Worm (Caenorhabditis elegans) whole organism, L4 larva: ENCODE results near the gene T23F11.2.

Experiments
- F37D6.2 ChIP-seq: sonication (generic microtip); optimal IDR thresholded peaks from 2 replicates; lab custom pipeline; 2016; ENCODE audit warnings: mild to moderate bottlenecking, missing genetic modification characterization, missing compliant biosample characterization
- R02D3.7 ChIP-seq: fragments of 150-350 bp; sonication (generic microtip); optimal IDR thresholded peaks from 3 replicates; lab custom pipeline; 2014; ENCODE audit warnings: missing biosample characterization, missing genetic modification characterization
- T26A8.4 ChIP-seq: fragments of 200-800 bp; sonication (Bioruptor generic); IDR thresholded peaks from 2 replicates; pipeline ENCODE4 v1.3.6; 2022; ENCODE audit warnings: missing genetic modification characterization, missing compliant biosample characterization
- Y105C5A.15 ChIP-seq: fragments of 200-800 bp; sonication (Bioruptor generic); IDR thresholded peaks from 2 replicates; pipeline ENCODE4 v1.3.6; 2022; ENCODE audit warnings: missing genetic modification characterization, missing compliant biosample characterization
- Y75B8A.6 ChIP-seq: fragments of 200-800 bp; sonication (Bioruptor generic); IDR thresholded peaks from 2 replicates; pipeline ENCODE4 v1.3.6; 2022; ENCODE audit warnings: missing genetic modification reagents, missing genetic modification characterization, missing compliant biosample characterization
- ZK546.5 ChIP-seq, 2 experiments: sonication (generic microtip); optimal IDR thresholded peaks; 2 replicates each; lab custom pipeline; 2017; ENCODE audit warnings: missing biosample characterization in 2 of 2, missing genetic modification characterization in 2 of 2
- aha-1 ChIP-seq: fragments of 150-350 bp; peaks from one replicate; lab custom pipeline; 2014; ENCODE audit warnings: missing biosample characterization, missing genetic modification characterization
- ceh-20 ChIP-seq: fragments of 200-800 bp; sonication (Bioruptor generic); IDR thresholded peaks from 2 replicates; pipeline ENCODE4 v1.3.6; 2022; ENCODE audit warnings: missing genetic modification reagents, missing genetic modification characterization, missing compliant biosample characterization
- ceh-28 ChIP-seq: fragments of 150-350 bp; optimal IDR thresholded peaks from 2 replicates; lab custom pipeline; 2014; ENCODE audit warnings: missing biosample characterization, missing genetic modification reagents, missing genetic modification characterization
- ceh-62 ChIP-seq: sonication (generic microtip); optimal IDR thresholded peaks from 2 replicates; lab custom pipeline; 2017; ENCODE audit warnings: missing biosample characterization, missing genetic modification characterization
- ces-1 ChIP-seq: fragments of 150-350 bp; sonication (generic microtip); optimal IDR thresholded peaks from 4 replicates; lab custom pipeline; 2014; ENCODE audit warnings: missing biosample characterization, missing genetic modification reagents, missing genetic modification characterization
- cey-2 ChIP-seq: sonication (generic microtip); optimal IDR thresholded peaks from 3 replicates; lab custom pipeline; 2017; ENCODE audit warnings: missing genetic modification characterization, mild to moderate bottlenecking, missing compliant biosample characterization, antibody characterized with exemption, borderline replicate concordance; ENCODE audit not compliant: insufficient read depth
- ctbp-1 ChIP-seq: fragments of 200-800 bp; sonication (Bioruptor generic); IDR thresholded peaks from 2 replicates; pipeline ENCODE4 v1.3.6; 2022; ENCODE audit warnings: missing genetic modification reagents, missing genetic modification characterization, missing compliant biosample characterization
- daf-12 ChIP-seq: fragments of 150-350 bp; optimal IDR thresholded peaks from 2 replicates; lab custom pipeline; 2014; ENCODE audit warnings: missing biosample characterization, missing genetic modification reagents, missing genetic modification characterization
- daf-16 ChIP-seq, 3 experiments: sonication (generic microtip); optimal IDR thresholded peaks; 2 replicates each; lab custom pipeline; 2016 to 2017; ENCODE audit warnings: missing genetic modification characterization in 3 of 3, missing genetic modification reagents in 3 of 3, mild to moderate bottlenecking in 2 of 3, missing compliant biosample characterization in 2 of 3, missing biosample characterization in 1 of 3, moderate library complexity in 1 of 3
- daf-19 ChIP-seq: fragments of 200-800 bp; sonication (Bioruptor generic); conservative IDR thresholded peaks from 2 replicates; pipeline ENCODE4 v1.3.6; 2022; ENCODE audit warnings: missing genetic modification characterization, missing compliant biosample characterization
- dmd-6 ChIP-seq: fragments of 200-800 bp; sonication (Bioruptor generic); IDR thresholded peaks from 2 replicates; pipeline ENCODE4 v1.3.6; 2022; ENCODE audit warnings: missing genetic modification reagents, missing genetic modification characterization, missing compliant biosample characterization
- dpl-1 ChIP-seq: fragments of 150-350 bp; optimal IDR thresholded peaks from 2 replicates; lab custom pipeline; 2014; ENCODE audit warnings: missing biosample characterization, missing genetic modification reagents, missing genetic modification characterization
- egl-43 ChIP-seq: fragments of 200-800 bp; sonication (Bioruptor generic); IDR thresholded peaks from 2 replicates; pipeline ENCODE4 v1.3.6; 2022; ENCODE audit warnings: missing genetic modification reagents, missing genetic modification characterization, missing compliant biosample characterization
- fkh-10 ChIP-seq: fragments of 150-350 bp; optimal IDR thresholded peaks from 2 replicates; lab custom pipeline; 2014; ENCODE audit warnings: missing biosample characterization, missing genetic modification reagents, missing genetic modification characterization
- hif-1 ChIP-seq, 2 experiments: sonication (generic microtip); optimal IDR thresholded peaks; 2 replicates each; lab custom pipeline; 2016 to 2017; ENCODE audit warnings: missing compliant biosample characterization in 2 of 2, missing genetic modification characterization in 2 of 2, missing genetic modification reagents in 2 of 2, missing genotype in 2 of 2, mild to moderate bottlenecking in 1 of 2
- hlh-11 ChIP-seq: fragments of 200-800 bp; sonication (Bioruptor generic); optimal IDR thresholded peaks from 2 replicates; lab custom pipeline; 2018; ENCODE audit warnings: mild to moderate bottlenecking, missing genetic modification characterization, missing compliant biosample characterization
- hlh-30 ChIP-seq: sonication (generic microtip); optimal IDR thresholded peaks from 2 replicates; lab custom pipeline; 2017; ENCODE audit warnings: antibody characterized with exemption, mild to moderate bottlenecking, missing genetic modification characterization, missing compliant biosample characterization; ENCODE audit not compliant: insufficient read depth
- hmg-1.1 ChIP-seq: fragments of 200-800 bp; sonication (Bioruptor generic); IDR thresholded peaks from 2 replicates; pipeline ENCODE4 v1.3.6; 2022; ENCODE audit warnings: missing genetic modification reagents, missing genetic modification characterization, missing compliant biosample characterization
- jun-1 ChIP-seq: fragments of 150-350 bp; optimal IDR thresholded peaks from 2 replicates; lab custom pipeline; 2014; ENCODE audit warnings: missing biosample characterization, missing genetic modification reagents, missing genetic modification characterization
- lin-38 ChIP-seq: fragments of 200-800 bp; sonication (Bioruptor generic); IDR thresholded peaks from 2 replicates; pipeline ENCODE4 v1.3.6; 2022; ENCODE audit warnings: missing genetic modification reagents, missing genetic modification characterization, missing compliant biosample characterization
- lir-3 ChIP-seq: sonication (generic microtip); optimal IDR thresholded peaks from 2 replicates; lab custom pipeline; 2016; ENCODE audit warnings: mild to moderate bottlenecking, missing genetic modification characterization, missing compliant biosample characterization
- lsy-2 ChIP-seq, 2 experiments: fragments of 150-350 bp in 1 of 2; sonication (generic microtip) in 1 of 2; optimal IDR thresholded peaks; 2 replicates each; lab custom pipeline; 2014 to 2017; ENCODE audit warnings: missing biosample characterization in 2 of 2, missing genetic modification characterization in 2 of 2
- madf-5 ChIP-seq, 2 experiments: fragments of 200-800 bp; sonication (Bioruptor generic); IDR thresholded peaks; 2 replicates each; pipeline ENCODE4 v1.3.6; 2022; ENCODE audit warnings: missing compliant biosample characterization in 2 of 2, missing genetic modification characterization in 2 of 2
- mdl-1 ChIP-seq, 2 experiments: fragments of 150-350 bp in 1 of 2; sonication (generic microtip) in 1 of 2; optimal IDR thresholded peaks; 2 replicates each; lab custom pipeline; 2014 to 2017; ENCODE audit warnings: missing biosample characterization in 2 of 2, missing genetic modification characterization in 2 of 2
- mdt-29 ChIP-seq: fragments of 200-800 bp; sonication (Bioruptor generic); IDR thresholded peaks from 2 replicates; pipeline ENCODE4 v1.3.6; 2022; ENCODE audit warnings: missing genetic modification reagents, missing genetic modification characterization, missing compliant biosample characterization
- mep-1 ChIP-seq: fragments of 150-350 bp; sonication (generic microtip); optimal IDR thresholded peaks from 3 replicates; lab custom pipeline; 2014; ENCODE audit warnings: missing biosample characterization, missing genetic modification characterization
- nhr-102 ChIP-seq: sonication (generic microtip); optimal IDR thresholded peaks from 2 replicates; lab custom pipeline; 2016; ENCODE audit warnings: mild to moderate bottlenecking, missing genetic modification characterization, moderate library complexity, missing compliant biosample characterization
- nhr-11 ChIP-seq: fragments of 150-350 bp; optimal IDR thresholded peaks from 2 replicates; lab custom pipeline; 2014; ENCODE audit warnings: missing biosample characterization, missing genetic modification characterization
- nhr-111 ChIP-seq: fragments of 200-800 bp; sonication (Bioruptor generic); optimal IDR thresholded peaks from 2 replicates; lab custom pipeline; 2018; ENCODE audit warnings: mild to moderate bottlenecking, missing genetic modification characterization, missing compliant biosample characterization
- nhr-28 ChIP-seq: fragments of 150-350 bp; optimal IDR thresholded peaks from 2 replicates; lab custom pipeline; 2014; ENCODE audit warnings: missing biosample characterization, missing genetic modification characterization
- nhr-42 ChIP-seq: fragments of 200-800 bp; sonication (Bioruptor generic); IDR thresholded peaks from 2 replicates; pipeline ENCODE4 v1.3.6; 2022; ENCODE audit warnings: missing genetic modification characterization, missing compliant biosample characterization
- php-3 ChIP-seq: fragments of 200-800 bp; sonication (Bioruptor generic); IDR thresholded peaks from 2 replicates; pipeline ENCODE4 v1.3.6; 2022; ENCODE audit warnings: missing genetic modification reagents, missing genetic modification characterization, missing compliant biosample characterization
- rbr-2 ChIP-seq: sonication (generic microtip); optimal IDR thresholded peaks from 2 replicates; lab custom pipeline; 2016; ENCODE audit warnings: missing genotype, missing genetic modification characterization, missing compliant biosample characterization
- skn-1 ChIP-seq: fragments of 150-350 bp; optimal IDR thresholded peaks from 2 replicates; lab custom pipeline; 2014; ENCODE audit warnings: missing biosample characterization, missing genetic modification characterization
- snpc-1.2 ChIP-seq: fragments of 200-800 bp; sonication (Bioruptor generic); IDR thresholded peaks from 2 replicates; pipeline ENCODE4 v1.3.6; 2022; ENCODE audit warnings: missing genetic modification reagents, missing genetic modification characterization, missing compliant biosample characterization
- spr-3 ChIP-seq: fragments of 200-800 bp; sonication (Bioruptor generic); optimal IDR thresholded peaks from 2 replicates; lab custom pipeline; 2018; ENCODE audit warnings: mild to moderate bottlenecking, missing genetic modification characterization, missing compliant biosample characterization
- unc-62 ChIP-seq, 3 experiments: fragments of 150-350 bp in 1 of 3; sonication (generic microtip); optimal IDR thresholded peaks in 2 of 3; peaks in 1 of 3; 1 replicate in 1 of 3; 2 replicates in 2 of 3; lab custom pipeline; 2014 to 2017; ENCODE audit warnings: missing biosample characterization in 3 of 3, missing genetic modification characterization in 3 of 3, missing genetic modification reagents in 3 of 3, missing genotype in 1 of 3
- zag-1 ChIP-seq: fragments of 150-350 bp; optimal IDR thresholded peaks from 2 replicates; lab custom pipeline; 2014; ENCODE audit warnings: missing biosample characterization, missing genetic modification characterization
- zfp-3 ChIP-seq: fragments of 200-800 bp; sonication (Bioruptor generic); conservative IDR thresholded peaks from 2 replicates; pipeline ENCODE4 v1.3.6; 2022; ENCODE audit warnings: missing genetic modification reagents, missing genetic modification characterization, missing compliant biosample characterization
- ztf-11 ChIP-seq: fragments of 150-350 bp; optimal IDR thresholded peaks from 2 replicates; lab custom pipeline; 2014; ENCODE audit warnings: missing biosample characterization, missing genetic modification characterization

T23F11.2 gene

ce11 chrIII:4656415-4656814, 1.1 kb upstream of the T23F11.2 start:
- TF ChIP-seq mdl-1 (tag; optimal IDR thresholded peaks at IDR 0.05; lab: Kevin White, UChicago), result peak in 1 of 2 experiments; percentile 65
- TF ChIP-seq ceh-28 (tag; lab: Kevin White, UChicago), result peak; percentile 53
- TF ChIP-seq aha-1, result peak; percentile 97
- no peak for TF ChIP-seq jun-1 (tag; lab: Kevin White, UChicago)
- peak; percentile 9 for TF ChIP-seq nhr-11
- peak; percentile 5 to 61 for TF ChIP-seq lsy-2 (tag; optimal IDR thresholded peaks at IDR 0.05; lab: Kevin White, UChicago)
- TF ChIP-seq nhr-102 (tag; lab: Kevin White, UChicago), result no peak
- TF ChIP-seq F37D6.2 (tag; lab: Kevin White, UChicago), result peak; percentile 53
- peak; percentile 18 for TF ChIP-seq dpl-1 (GFP tag; lab: Kevin White, UChicago)
- peak; percentile 82 for TF ChIP-seq rbr-2 (tag; lab: Kevin White, UChicago)
- peak; percentile 73 for TF ChIP-seq hmg-1.1
- no peak for TF ChIP-seq zag-1 (tag; lab: Kevin White, UChicago)
- peak; percentile 69; the same call in 1 of the 2 replicates for TF ChIP-seq egl-43
- no peak for TF ChIP-seq unc-62 (GFP tag; optimal IDR thresholded peaks at IDR 0.05 in 1 of 2; lab: Kevin White, UChicago)
- TF ChIP-seq unc-62 (tag; optimal IDR thresholded peaks at IDR 0.05; lab: Kevin White, UChicago), result no peak
- no peak for TF ChIP-seq lir-3 (tag; lab: Kevin White, UChicago)
- peak; percentile 81 for TF ChIP-seq hlh-30 (tag; lab: Kevin White, UChicago)
- no peak for TF ChIP-seq Y105C5A.15 (GFP tag; lab: Robert Waterston, UW)
- no peak for TF ChIP-seq spr-3 (GFP tag; lab: Kevin White, UChicago)
- TF ChIP-seq ceh-20 (GFP tag; lab: Robert Waterston, UW), result 0 out of 2 replicates have a peak, but pooled peaks have one; percentile 53
- TF ChIP-seq hif-1 (tag; optimal IDR thresholded peaks at IDR 0.05; lab: Kevin White, UChicago), result peak in 1 of 2 experiments; percentile 28
- TF ChIP-seq mep-1 (tag; lab: Kevin White, UChicago), result peak; percentile 63
- TF ChIP-seq hlh-11 (tag; lab: Kevin White, UChicago), result peak; percentile 22
- peak; percentile 62 for TF ChIP-seq fkh-10
- TF ChIP-seq dmd-6 (GFP tag; lab: Robert Waterston, UW), result 0 out of 2 replicates have a peak, but pooled peaks have one; percentile 5
- TF ChIP-seq ctbp-1, result peak; percentile 65; the same call in 1 of the 2 replicates

- TF ChIP-seq mdt-29 (GFP tag; lab: Robert Waterston, UW) (no peak), R02D3.7 (tag; lab: Kevin White, UChicago) (no peak), nhr-111 (GFP tag; lab: Kevin White, UChicago) (no peak), nhr-42 (0 out of 2 replicates have a peak, but pooled peaks have one; percentile 7), mep-1 (tag; lab: Kevin White, UChicago) (no peak), nhr-28 (tag; lab: Kevin White, UChicago) (no peak), spr-3 (GFP tag; lab: Kevin White, UChicago) (no peak), nhr-102 (tag; lab: Kevin White, UChicago) (peak; percentile 49), daf-19 (GFP tag; lab: Robert Waterston, UW) (no peak), dmd-6 (GFP tag; lab: Robert Waterston, UW) (no peak), lsy-2 (tag; optimal IDR thresholded peaks at IDR 0.05; lab: Kevin White, UChicago) (no peak), daf-12 (tag; lab: Kevin White, UChicago) (no peak), ZK546.5 (tag; optimal IDR thresholded peaks at IDR 0.05; lab: Kevin White, UChicago) (no peak), php-3 (GFP tag; lab: Robert Waterston, UW) (peak; percentile 34; the same call in 1 of the 2 replicates), ceh-62 (no peak), lin-38 (GFP tag; lab: Robert Waterston, UW) (peak; percentile 44), hlh-11 (tag; lab: Kevin White, UChicago) (no peak), skn-1 (no peak), snpc-1.2 (GFP tag; lab: Robert Waterston, UW) (no peak), unc-62 (GFP tag; optimal IDR thresholded peaks at IDR 0.05 in 1 of 2; lab: Kevin White, UChicago) (no peak), unc-62 (tag; optimal IDR thresholded peaks at IDR 0.05; lab: Kevin White, UChicago) (no peak), daf-16 (GFP tag; optimal IDR thresholded peaks at IDR 0.05; lab: Kevin White, UChicago) (peak in 1 of 2 experiments; percentile 44), daf-16 (tag; optimal IDR thresholded peaks at IDR 0.05; lab: Kevin White, UChicago) (no peak), ztf-11 (tag; lab: Kevin White, UChicago) (no peak), madf-5 (GFP tag; IDR thresholded peaks at IDR 0.05; lab: Robert Waterston, UW) (peak in 1 of 2 experiments; percentile 54; a peak in 1 of 4 replicates), cey-2 (tag; lab: Kevin White, UChicago) (no peak), mdl-1 (tag; optimal IDR thresholded peaks at IDR 0.05; lab: Kevin White, UChicago) (no peak), Y75B8A.6 (no peak), T26A8.4 (GFP tag; lab: Robert Waterston, UW) (no peak), Y105C5A.15 (GFP tag; lab: Robert Waterston, UW) (no peak), zfp-3 (GFP tag; lab: Robert Waterston, UW) (peak; percentile 70; the same call in 1 of the 2 replicates), hif-1 (tag; optimal IDR thresholded peaks at IDR 0.05; lab: Kevin White, UChicago) (no peak), ces-1 (GFP tag; lab: Kevin White, UChicago) (no peak), jun-1 (tag; lab: Kevin White, UChicago) (no peak)
Measured at ce11 chrIII:4653912-4654311, 1.4 kb downstream of the T23F11.2 start.
